Fruit fly (Drosophila melanogaster) whole organism, wandering third instar larva: ENCODE measurements around the gene CG14960.
A peak's percentile ranks its signal among the peaks of the same experiment; 100 is the strongest.

Experiments
- foxo ChIP-seq, 2 experiments: fragments of 200-800 bp; sonication (Bioruptor generic); optimal IDR thresholded peaks; 2 replicates in 1 of 2; 3 replicates in 1 of 2; lab custom pipeline; 2016 to 2017; ENCODE audit warnings: missing biosample characterization in 2 of 2, missing genetic modification characterization in 2 of 2
- usp ChIP-seq: fragments of >200 bp; optimal IDR thresholded peaks from 2 replicates; lab custom pipeline; 2017; ENCODE audit warnings: missing biosample characterization, missing genetic modification characterization

- no peak for TF ChIP-seq usp (GFP tag; lab: Kevin White, UChicago)
- peak in 1 of 2 experiments; percentile 35 for TF ChIP-seq foxo (GFP tag; optimal IDR thresholded peaks at IDR 0.05; lab: Kevin White, UChicago)
Measured at dm6 chr3L:3239033-3239752, 31.6 kb upstream of the CG14960 start, which contains the start of gene CG17746.
